Worm (Caenorhabditis elegans): ENCODE results near the gene zyg-11.
A peak's percentile ranks its signal among the peaks of the same experiment; 100 is the strongest.

The zyg-11 gene

DNA sequence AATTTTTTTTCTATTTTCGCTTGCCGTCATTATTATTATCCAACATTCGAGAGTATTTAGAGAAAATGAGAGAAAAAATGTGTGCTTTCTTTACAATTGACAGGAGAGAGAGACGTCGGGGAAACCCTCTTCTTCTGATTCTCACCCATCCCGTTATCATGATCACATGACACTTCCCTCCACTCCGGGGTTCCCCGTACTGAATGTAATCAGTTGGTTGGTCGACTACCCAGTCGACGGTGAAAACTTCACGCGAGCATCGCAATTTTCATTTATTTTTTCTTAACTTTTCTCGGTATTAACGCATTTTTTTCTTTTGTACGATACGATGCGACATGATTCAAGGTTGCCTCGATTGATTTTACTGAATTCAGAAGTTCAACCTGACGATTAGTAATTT is 1.3 kb upstream of the zyg-11 start (continued):
- TF ChIP-seq nhr-28 (tag; optimal IDR thresholded peaks at IDR 0.05) (peak; percentile 70), nhr-48 (tag; optimal IDR thresholded peaks at IDR 0.05) (peak; percentile 70), daf-16 (GFP tag; optimal IDR thresholded peaks at IDR 0.05) (peak in 1 of 2 experiments; percentile 39), daf-16 (tag; optimal IDR thresholded peaks at IDR 0.05) (peak; percentile 20), mes-2 (tag; optimal IDR thresholded peaks at IDR 0.05; ENCODE audit: poor library complexity, severe bottlenecking) (peak; percentile 61), unc-130 (GFP tag; optimal IDR thresholded peaks at IDR 0.05) (no peak), gei-8 (GFP tag; optimal IDR thresholded peaks at IDR 0.05) (no peak), lin-15B (tag; optimal IDR thresholded peaks at IDR 0.05) (no peak), arid-1 (GFP tag; conservative IDR thresholded peaks at IDR 0.05) (0 out of 2 replicates have a peak, but pooled peaks have one; percentile 15), set-16 (GFP tag; IDR thresholded peaks at IDR 0.05) (no peak), pha-4 (GFP tag; IDR thresholded peaks at IDR 0.05) (peak; percentile 34; the same call in 1 of the 2 replicates), pha-4 (tag; optimal IDR thresholded peaks at IDR 0.05) (no peak), egl-43 (GFP tag; IDR thresholded peaks at IDR 0.05) (peak; percentile 53; the same call in 1 of the 2 replicates), hlh-11 (tag; optimal IDR thresholded peaks at IDR 0.05) (peak; percentile 80), dmd-8 (GFP tag; IDR thresholded peaks at IDR 0.05) (no peak), ceh-28 (tag; optimal IDR thresholded peaks at IDR 0.05) (no peak), F49E8.2 (tag; optimal IDR thresholded peaks at IDR 0.05; ENCODE audit: borderline replicate concordance) (no peak), lin-38 (GFP tag; IDR thresholded peaks at IDR 0.05) (peak; percentile 45), nhr-41 (GFP tag; IDR thresholded peaks at IDR 0.05) (no peak)

DNA sequence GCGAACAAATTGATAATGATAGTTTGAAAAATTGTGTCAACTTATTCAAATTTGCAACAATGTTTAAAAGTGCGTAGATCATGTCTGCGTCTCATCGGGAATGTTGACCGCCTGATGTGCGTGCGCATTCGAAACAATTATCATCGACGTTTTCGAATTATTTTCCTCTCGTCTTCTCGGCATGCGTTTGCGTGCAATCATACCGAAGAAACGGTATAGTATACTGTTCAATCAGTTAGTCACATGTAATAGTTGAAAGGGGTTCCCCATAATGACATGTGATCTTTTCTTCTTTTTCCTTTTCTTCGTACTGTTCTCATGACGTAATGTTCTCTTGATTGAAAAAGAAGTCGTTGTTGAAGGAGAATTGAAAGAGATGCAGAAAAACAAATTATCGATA is 719 bp upstream of the zyg-11 start:
- TF ChIP-seq vab-7 (GFP tag; IDR thresholded peaks at IDR 0.05) = no peak
- peak; percentile 95 for TF ChIP-seq dve-1 (tag; optimal IDR thresholded peaks at IDR 0.05; ENCODE audit: insufficient read depth)
- no peak for TF ChIP-seq Y75B8A.6 (GFP tag; IDR thresholded peaks at IDR 0.05)
- no peak for TF ChIP-seq duxl-1 (tag; optimal IDR thresholded peaks at IDR 0.05; ENCODE audit: poor library complexity)
- TF ChIP-seq tra-1 (GFP tag; IDR thresholded peaks at IDR 0.05) = peak; percentile 82
- peak; percentile 74 for TF ChIP-seq mep-1 (tag; optimal IDR thresholded peaks at IDR 0.05)
- peak; percentile 95 for TF ChIP-seq hlh-30 (tag; optimal IDR thresholded peaks at IDR 0.05; ENCODE audit: insufficient read depth)
- TF ChIP-seq gei-8 (GFP tag; optimal IDR thresholded peaks at IDR 0.05) = no peak
- TF ChIP-seq F10B5.3 (tag; optimal IDR thresholded peaks at IDR 0.05) = no peak
- TF ChIP-seq saeg-2 (GFP tag; IDR thresholded peaks at IDR 0.05) = peak; percentile 68; the same call in 1 of the 2 replicates
- no peak for TF ChIP-seq egl-43 (GFP tag; IDR thresholded peaks at IDR 0.05)
- no peak for TF ChIP-seq Y5F2A.4 (GFP tag; optimal IDR thresholded peaks at IDR 0.05)
- no peak for TF ChIP-seq nhr-42 (GFP tag; IDR thresholded peaks at IDR 0.05)
- TF ChIP-seq sdz-12 (GFP tag; optimal IDR thresholded peaks at IDR 0.05) = no peak
- peak; percentile 60; the same call in 1 of the 2 replicates for TF ChIP-seq lin-1 (GFP tag; IDR thresholded peaks at IDR 0.05)
- peak; percentile 47; the same call in 1 of the 2 replicates for TF ChIP-seq arid-1 (GFP tag; conservative IDR thresholded peaks at IDR 0.05)
- peak; percentile 23 for TF ChIP-seq nhr-11 (tag; optimal IDR thresholded peaks at IDR 0.05)
- peak in 1 of 2 experiments; percentile 99 for TF ChIP-seq unc-62 (GFP tag; optimal IDR thresholded peaks at IDR 0.05 in 1 of 2)
- TF ChIP-seq unc-62 (tag; optimal IDR thresholded peaks at IDR 0.05) = no peak
- TF ChIP-seq zip-2 (tag; optimal IDR thresholded peaks at IDR 0.05) = no peak
- peak; percentile 44 for TF ChIP-seq mes-2 (tag; optimal IDR thresholded peaks at IDR 0.05; ENCODE audit: poor library complexity, severe bottlenecking)
- TF ChIP-seq nhr-102 (tag; optimal IDR thresholded peaks at IDR 0.05) = peak; percentile 36
- TF ChIP-seq aly-2 (tag; optimal IDR thresholded peaks at IDR 0.05) = no peak
- TF ChIP-seq F49E8.2 (tag; optimal IDR thresholded peaks at IDR 0.05; ENCODE audit: borderline replicate concordance) = no peak
- TF ChIP-seq ZK546.5 (tag; optimal IDR thresholded peaks at IDR 0.05) = no peak
- no peak for TF ChIP-seq nhr-237 (tag; optimal IDR thresholded peaks at IDR 0.05)
- TF ChIP-seq set-16 (GFP tag; IDR thresholded peaks at IDR 0.05) = no peak
- TF ChIP-seq tag-97 (GFP tag; IDR thresholded peaks at IDR 0.05) = no peak
- 0 out of 2 replicates have a peak, but pooled peaks have one; percentile 18 for TF ChIP-seq zfp-3 (GFP tag; conservative IDR thresholded peaks at IDR 0.05)
- TF ChIP-seq ztf-11 (tag; optimal IDR thresholded peaks at IDR 0.05) = no peak
- TF ChIP-seq fkh-10 (GFP tag; optimal IDR thresholded peaks at IDR 0.05) = no peak
- TF ChIP-seq unc-39 (tag; optimal IDR thresholded peaks at IDR 0.05) = no peak
- no peak for TF ChIP-seq daf-16 (GFP tag; optimal IDR thresholded peaks at IDR 0.05)
- peak; percentile 83 for TF ChIP-seq daf-16 (tag; optimal IDR thresholded peaks at IDR 0.05)
- TF ChIP-seq snpc-4 (tag; optimal IDR thresholded peaks at IDR 0.05) = no peak
- TF ChIP-seq nhr-25 (tag; optimal IDR thresholded peaks at IDR 0.05; ENCODE audit: borderline replicate concordance, insufficient read depth) = peak; percentile 53
- no peak for TF ChIP-seq snpc-1.2 (GFP tag; IDR thresholded peaks at IDR 0.05)
- no peak for TF ChIP-seq daf-19 (GFP tag; conservative IDR thresholded peaks at IDR 0.05)
